Fruit fly (Drosophila melanogaster) whole organism, embryonic: Measurements from ENCODE around the gene CG15283.

Source experiments
- ATbp ChIP-seq: fragments of 200-800 bp; sonication (Bioruptor generic); optimal IDR thresholded peaks from 2 replicates; lab custom pipeline; 2017; ENCODE audit warnings: missing biosample characterization, mild to moderate bottlenecking, missing genetic modification characterization, missing genetic modification reagents
- Abd-B ChIP-seq: fragments of 200-800 bp; sonication (Bioruptor generic); optimal IDR thresholded peaks from 2 replicates; lab custom pipeline; 2018; ENCODE audit warnings: missing biosample characterization, mild to moderate bottlenecking, missing genetic modification characterization, moderate library complexity
- Atf6 ChIP-seq: fragments of 200-800 bp; sonication (Bioruptor generic); IDR thresholded peaks from 2 replicates; pipeline ENCODE4 v1.3.6; 2022; ENCODE audit warnings: missing biosample characterization, missing genetic modification characterization
- Bteb2 ChIP-seq: fragments of 200-800 bp; sonication (Bioruptor generic); optimal IDR thresholded peaks from 2 replicates; lab custom pipeline; 2016; ENCODE audit warnings: missing biosample characterization, missing genetic modification characterization
- CG10209 ChIP-seq: fragments of 200-800 bp; sonication (Bioruptor generic); optimal IDR thresholded peaks from 3 replicates; lab custom pipeline; 2017; ENCODE audit warnings: missing biosample characterization, mild to moderate bottlenecking, missing genetic modification characterization, missing genetic modification reagents
- CG10321 ChIP-seq: fragments of 200-800 bp; sonication (Bioruptor generic); IDR thresholded peaks from 2 replicates; pipeline ENCODE4 v1.3.6; 2022; ENCODE audit warnings: missing biosample characterization, missing genetic modification characterization
- CG15269 ChIP-seq: fragments of 200-800 bp; sonication (Bioruptor generic); optimal IDR thresholded peaks from 2 replicates; lab custom pipeline; 2018; ENCODE audit warnings: missing biosample characterization, mild to moderate bottlenecking, missing genetic modification characterization, moderate library complexity
- CG17829 ChIP-seq: fragments of 200-800 bp; optimal IDR thresholded peaks from 2 replicates; lab custom pipeline; 2019; ENCODE audit warnings: missing biosample characterization, mild to moderate bottlenecking, missing genetic modification characterization, moderate library complexity
- CG18599 ChIP-seq: fragments of 200-800 bp; sonication (Bioruptor generic); optimal IDR thresholded peaks from 3 replicates; lab custom pipeline; 2017; ENCODE audit warnings: missing biosample characterization, missing genetic modification characterization, mild to moderate bottlenecking, moderate library complexity, missing genetic modification reagents
- CG31224 ChIP-seq: fragments of 200-800 bp; sonication (Bioruptor generic); IDR thresholded peaks from 2 replicates; pipeline ENCODE4 v1.3.6; 2022; ENCODE audit warnings: missing biosample characterization, missing genetic modification characterization
- CG3281 ChIP-seq: fragments of 200-800 bp; sonication (Bioruptor generic); optimal IDR thresholded peaks from 3 replicates; lab custom pipeline; 2017; ENCODE audit warnings: missing biosample characterization, mild to moderate bottlenecking, missing genetic modification characterization
- CG33557 ChIP-seq: fragments of 200-800 bp; sonication (Bioruptor generic); optimal IDR thresholded peaks from 2 replicates; lab custom pipeline; 2019; ENCODE audit warnings: missing biosample characterization, mild to moderate bottlenecking, missing genetic modification characterization, moderate library complexity
- CG4360 ChIP-seq: fragments of 200-800 bp; sonication (Bioruptor generic); IDR thresholded peaks from 2 replicates; pipeline ENCODE4 v1.3.6; 2022; ENCODE audit warnings: missing biosample characterization, missing genetic modification characterization
- CG4404 ChIP-seq: fragments of 200-800 bp; sonication (Bioruptor generic); IDR thresholded peaks from 2 replicates; pipeline ENCODE4 v1.3.6; 2022; ENCODE audit warnings: missing biosample characterization, missing genetic modification characterization
- CG4617 ChIP-seq: fragments of 200-800 bp; sonication (Bioruptor generic); optimal IDR thresholded peaks from 3 replicates; lab custom pipeline; 2016; ENCODE audit warnings: missing biosample characterization, missing genetic modification characterization, borderline replicate concordance
- CG6689 ChIP-seq: fragments of 200-800 bp; sonication (Bioruptor generic); IDR thresholded peaks from 2 replicates; pipeline ENCODE4 v1.3.6; 2022; ENCODE audit warnings: missing biosample characterization, missing genetic modification characterization
- CG6854 ChIP-seq: fragments of 200-800 bp; sonication (Bioruptor generic); optimal IDR thresholded peaks from 3 replicates; lab custom pipeline; 2017; ENCODE audit warnings: missing biosample characterization, mild to moderate bottlenecking, missing genetic modification characterization
- CG7556 ChIP-seq: fragments of 200-800 bp; sonication (Bioruptor generic); optimal IDR thresholded peaks from 2 replicates; lab custom pipeline; 2017; ENCODE audit warnings: missing biosample characterization, mild to moderate bottlenecking, missing genetic modification characterization
- CG7745 ChIP-seq: fragments of 200-800 bp; sonication (Bioruptor generic); optimal IDR thresholded peaks from 2 replicates; lab custom pipeline; 2018; ENCODE audit warnings: missing biosample characterization, mild to moderate bottlenecking, missing genetic modification characterization, moderate library complexity
- CG8924 ChIP-seq: fragments of 200-800 bp; optimal IDR thresholded peaks from 3 replicates; lab custom pipeline; 2019; ENCODE audit warnings: missing biosample characterization, mild to moderate bottlenecking, missing genetic modification characterization, moderate library complexity
- CoRest ChIP-seq: fragments of 200-800 bp; sonication (Bioruptor generic); optimal IDR thresholded peaks from 3 replicates; lab custom pipeline; 2018; ENCODE audit warnings: missing biosample characterization, mild to moderate bottlenecking, missing genetic modification characterization, moderate library complexity
- E2f2 ChIP-seq: fragments of 200-800 bp; sonication (Bioruptor generic); IDR thresholded peaks from 2 replicates; pipeline ENCODE4 v1.3.6; 2022; ENCODE audit warnings: missing biosample characterization, missing genetic modification characterization
- Gsc ChIP-seq: fragments of 200-800 bp; sonication (Bioruptor generic); IDR thresholded peaks from 2 replicates; pipeline ENCODE4 v1.3.6; 2022; ENCODE audit warnings: missing biosample characterization, missing genetic modification characterization
- Lpt ChIP-seq: fragments of >200 bp; optimal IDR thresholded peaks from 2 replicates; lab custom pipeline; 2018; ENCODE audit warnings: missing biosample characterization, missing genetic modification characterization
- Mrtf ChIP-seq: fragments of 200-800 bp; sonication (Bioruptor generic); IDR thresholded peaks from 3 replicates; pipeline ENCODE4 v1.3.6; 2022; ENCODE audit warnings: missing biosample characterization, missing genetic modification characterization
- PHDP ChIP-seq: fragments of 200-800 bp; sonication (Bioruptor generic); optimal IDR thresholded peaks from 3 replicates; lab custom pipeline; 2018; ENCODE audit warnings: missing biosample characterization, mild to moderate bottlenecking, missing genetic modification characterization, moderate library complexity
- Rx ChIP-seq: fragments of 200-800 bp; sonication (Bioruptor generic); IDR thresholded peaks from 2 replicates; pipeline ENCODE4 v1.3.6; 2022; ENCODE audit warnings: missing biosample characterization, missing genetic modification characterization
- al ChIP-seq: fragments of 200-800 bp; sonication (Bioruptor generic); IDR thresholded peaks from 2 replicates; pipeline ENCODE4 v1.3.6; 2022; ENCODE audit warnings: missing biosample characterization, missing genetic modification characterization
- ap ChIP-seq: fragments of 200-800 bp; sonication (Bioruptor generic); IDR thresholded peaks from 2 replicates; pipeline ENCODE4 v1.3.6; 2022; ENCODE audit warnings: missing biosample characterization, missing genetic modification characterization
- danr ChIP-seq: fragments of 200-800 bp; sonication (Bioruptor generic); IDR thresholded peaks from 2 replicates; pipeline ENCODE4 v1.3.6; 2022; ENCODE audit warnings: missing biosample characterization, missing genetic modification characterization
- eve ChIP-seq, 2 experiments: fragments of >200 bp; optimal IDR thresholded peaks; 2 replicates each; lab custom pipeline; 2017; ENCODE audit warnings: missing biosample characterization in 2 of 2, missing genetic modification characterization in 2 of 2
- gfzf ChIP-seq: fragments of 200-800 bp; sonication (Bioruptor generic); optimal IDR thresholded peaks from 2 replicates; lab custom pipeline; 2016; ENCODE audit warnings: missing biosample characterization, mild to moderate bottlenecking, missing genetic modification characterization, moderate library complexity
- ham ChIP-seq: fragments of 200-800 bp; sonication (Bioruptor generic); IDR thresholded peaks from 2 replicates; pipeline ENCODE4 v1.3.6; 2022; ENCODE audit warnings: missing biosample characterization, missing genetic modification characterization
- hth ChIP-seq: fragments of >200 bp; optimal IDR thresholded peaks from 2 replicates; lab custom pipeline; 2017; ENCODE audit warnings: inconsistent platforms
- lab ChIP-seq: fragments of 200-800 bp; sonication (Bioruptor generic); optimal IDR thresholded peaks from 3 replicates; lab custom pipeline; 2017; ENCODE audit warnings: missing biosample characterization, missing genetic modification characterization, mild to moderate bottlenecking, moderate library complexity, missing genetic modification reagents
- maf-S ChIP-seq: fragments of 200-800 bp; sonication (Bioruptor generic); optimal IDR thresholded peaks from 2 replicates; lab custom pipeline; 2016; ENCODE audit warnings: missing biosample characterization, missing genetic modification characterization
- oc ChIP-seq: fragments of 200-800 bp; sonication (Bioruptor generic); optimal IDR thresholded peaks from 2 replicates; lab custom pipeline; 2018; ENCODE audit warnings: missing biosample characterization, mild to moderate bottlenecking, missing genetic modification characterization, moderate library complexity
- pan ChIP-seq, 4 experiments: fragments of >200 bp in 3 of 4; fragments of 200-800 bp in 1 of 4; sonication (Bioruptor generic) in 1 of 4; optimal IDR thresholded peaks in 3 of 4; IDR thresholded peaks in 1 of 4; 2 replicates each; pipeline versions ENCODE4 v1.3.6 to Lab custom; 2017 to 2022; ENCODE audit warnings: missing biosample characterization in 2 of 4, missing genetic modification characterization in 2 of 4, mixed read lengths in 1 of 4
- peb ChIP-seq: fragments of 200-800 bp; sonication (Bioruptor generic); IDR thresholded peaks from 2 replicates; pipeline ENCODE4 v1.3.6; 2022; ENCODE audit warnings: missing biosample characterization, missing genetic modification characterization
- pzg ChIP-seq: fragments of 200-800 bp; sonication (Bioruptor generic); optimal IDR thresholded peaks from 3 replicates; lab custom pipeline; 2018; ENCODE audit warnings: missing biosample characterization, mild to moderate bottlenecking, missing genetic modification characterization, moderate library complexity
- sens ChIP-seq: fragments of 200-800 bp; sonication (Bioruptor generic); peaks from one replicate; lab custom pipeline; 2016; ENCODE audit warnings: missing biosample characterization, missing genetic modification characterization
- stwl ChIP-seq: fragments of 200-800 bp; sonication (Bioruptor generic); optimal IDR thresholded peaks from 3 replicates; lab custom pipeline; 2018; ENCODE audit warnings: missing biosample characterization, mild to moderate bottlenecking, missing genetic modification characterization, moderate library complexity
- tll ChIP-seq, 2 experiments: fragments of 200-800 bp in 1 of 2; fragments of >200 bp in 1 of 2; sonication (Bioruptor generic) in 1 of 2; optimal IDR thresholded peaks; 2 replicates each; lab custom pipeline; 2017 to 2019; ENCODE audit warnings: missing biosample characterization in 2 of 2, missing genetic modification characterization in 2 of 2, mild to moderate bottlenecking in 1 of 2, moderate library complexity in 1 of 2
- trem ChIP-seq: fragments of 200-800 bp; optimal IDR thresholded peaks from 3 replicates; lab custom pipeline; 2019; ENCODE audit warnings: missing biosample characterization, mild to moderate bottlenecking, missing genetic modification characterization, moderate library complexity
- zen ChIP-seq: fragments of 200-800 bp; sonication (Bioruptor generic); optimal IDR thresholded peaks from 3 replicates; lab custom pipeline; 2018; ENCODE audit warnings: missing biosample characterization, mild to moderate bottlenecking, missing genetic modification characterization, moderate library complexity

The CG15283 gene

DNA sequence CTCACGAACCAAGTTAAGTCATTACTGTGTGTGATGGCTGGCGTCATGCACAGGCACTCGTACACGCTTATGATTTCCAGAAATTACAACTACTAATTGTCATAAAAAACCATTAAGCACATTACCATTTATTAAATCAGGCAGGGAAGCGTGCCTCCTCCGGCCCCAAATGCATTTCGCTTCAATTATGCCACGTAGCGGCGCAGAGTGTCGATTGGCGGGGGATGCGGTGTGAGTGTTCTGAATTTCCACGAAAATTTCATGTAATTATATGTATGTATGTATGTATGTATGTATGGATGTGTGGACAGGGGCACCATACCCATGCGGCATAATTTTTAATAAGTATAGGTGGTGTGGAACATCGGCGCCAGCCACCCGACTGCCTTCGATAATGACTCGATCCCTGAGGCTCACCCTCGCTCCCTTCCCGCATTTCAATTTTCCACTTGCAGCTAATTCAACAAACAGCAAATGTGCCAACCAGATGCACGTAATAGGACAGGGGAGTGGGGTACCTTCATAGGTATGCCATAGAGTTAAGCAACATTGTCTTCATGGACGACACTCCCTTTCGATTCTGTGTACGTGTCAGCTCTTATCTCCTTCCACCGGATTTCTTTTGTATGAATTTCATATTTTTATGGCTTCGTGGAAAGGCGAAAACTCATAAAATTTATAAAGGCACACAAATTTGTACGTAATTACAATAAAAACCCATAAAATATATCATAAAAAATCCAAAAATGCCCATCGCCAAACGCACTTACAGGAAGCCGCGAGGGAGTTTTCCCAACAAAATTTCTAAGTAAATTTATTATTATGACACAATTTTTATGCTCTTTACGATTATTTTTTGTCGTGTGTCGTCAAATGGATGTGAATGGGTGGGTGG, 8.3 kb downstream of the CG15283 start (continued):
- no peak for TF ChIP-seq CG4617 (GFP tag; lab: Kevin White, UChicago)
- no peak for TF ChIP-seq peb (GFP tag; lab: Robert Waterston, UW)
- no peak for TF ChIP-seq ap (GFP tag; lab: Robert Waterston, UW)
- TF ChIP-seq Mrtf (GFP tag; lab: Robert Waterston, UW), result no peak
- no peak for TF ChIP-seq ham (GFP tag; lab: Robert Waterston, UW)
- no peak for TF ChIP-seq Rx (GFP tag; lab: Robert Waterston, UW)
- no peak for TF ChIP-seq Lpt (GFP tag; lab: Kevin White, UChicago)
- TF ChIP-seq zen (tag; lab: Kevin White, UChicago), result peak; percentile 1
- TF ChIP-seq CG10321, result no peak
- TF ChIP-seq CG7745 (tag; lab: Kevin White, UChicago), result peak; percentile 6
- TF ChIP-seq danr (GFP tag; lab: Robert Waterston, UW), result no peak
- TF ChIP-seq pan (optimal IDR thresholded peaks at IDR 0.05; lab: Kevin White, UChicago), result no peak
- TF ChIP-seq pan (GFP tag; optimal IDR thresholded peaks at IDR 0.05 in 1 of 2, IDR thresholded peaks at IDR 0.05 in 1 of 2), result no peak
- no peak for TF ChIP-seq al (GFP tag; lab: Robert Waterston, UW)
- no peak for TF ChIP-seq maf-S (GFP tag; lab: Kevin White, UChicago)
- TF ChIP-seq, all 482 proteins: peak for 46

DNA sequence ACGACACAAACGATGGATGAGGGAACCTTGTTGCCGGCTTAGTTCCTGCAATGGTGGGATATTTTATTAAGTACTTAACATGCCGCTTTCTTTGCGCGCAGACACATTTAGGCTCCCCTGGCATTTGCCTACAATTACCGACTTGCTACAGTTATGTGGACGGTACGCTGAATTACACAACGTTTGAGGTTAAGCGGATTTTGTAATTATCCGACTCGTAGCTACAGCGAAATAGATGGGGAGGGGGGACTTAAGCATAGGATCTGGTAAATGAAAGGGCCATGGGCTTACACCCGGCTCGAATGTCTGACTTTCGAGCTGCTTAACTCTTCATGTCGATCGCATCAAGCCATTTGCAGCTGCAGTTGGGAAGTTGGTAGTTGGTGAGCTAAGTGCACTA, 9.4 kb downstream of the CG15283 start:
- TF ChIP-seq oc (tag; lab: Kevin White, UChicago) (peak; percentile 93), CG4404 (GFP tag; lab: Robert Waterston, UW) (0 out of 2 replicates have a peak, but pooled peaks have one; percentile 5), CG33557 (GFP tag; lab: Kevin White, UChicago) (no peak), sens (GFP tag; lab: Kevin White, UChicago) (peak; percentile 30), tll (GFP tag; optimal IDR thresholded peaks at IDR 0.05; lab: Kevin White, UChicago) (peak in 1 of 2 experiments; percentile 13), CG31224 (GFP tag; lab: Robert Waterston, UW) (0 out of 2 replicates have a peak, but pooled peaks have one; percentile 1)

dm6 chr2L:14440908-14441307, 9.8 kb downstream of the CG15283 start:
- TF ChIP-seq sens (GFP tag; lab: Kevin White, UChicago) (peak; percentile 2), trem (peak; percentile 42), E2f2 (GFP tag; lab: Robert Waterston, UW) (peak; percentile 18; the same call in 1 of the 2 replicates), CG17829 (tag; lab: Kevin White, UChicago) (peak; percentile 75), gfzf (GFP tag; lab: Kevin White, UChicago) (no peak), Abd-B (GFP tag; lab: Kevin White, UChicago) (peak; percentile 24), CG8924 (tag; lab: Kevin White, UChicago) (peak; percentile 72), CG18599 (GFP tag; lab: Kevin White, UChicago) (peak; percentile 54), CG7556 (peak; percentile 60), Gsc (GFP tag; lab: Robert Waterston, UW) (no peak), stwl (tag; lab: Kevin White, UChicago) (peak; percentile 2), Bteb2 (GFP tag; lab: Kevin White, UChicago) (no peak), ATbp (GFP tag; lab: Kevin White, UChicago) (no peak), Atf6 (GFP tag; lab: Robert Waterston, UW) (peak; percentile 28; the same call in 1 of the 2 replicates), CG6854 (GFP tag; lab: Kevin White, UChicago) (peak; percentile 6), CG10209 (GFP tag; lab: Kevin White, UChicago) (peak; percentile 27), pzg (no peak), PHDP (tag; lab: Kevin White, UChicago) (peak; percentile 65), hth (lab: Kevin White, UChicago) (no peak), CG6689 (peak; percentile 67), CG15269 (tag; lab: Kevin White, UChicago) (peak; percentile 40), CoRest (peak; percentile 69), CG4360 (GFP tag; lab: Robert Waterston, UW) (0 out of 2 replicates have a peak, but pooled peaks have one; percentile 29), lab (GFP tag; lab: Kevin White, UChicago) (peak; percentile 30), eve (GFP tag; optimal IDR thresholded peaks at IDR 0.05; lab: Kevin White, UChicago) (peak in 1 of 2 experiments; percentile 49), CG3281 (GFP tag; lab: Kevin White, UChicago) (peak; percentile 24)
